Fruit fly (Drosophila melanogaster): ENCODE results near the gene ush.

Gene ush

DNA sequence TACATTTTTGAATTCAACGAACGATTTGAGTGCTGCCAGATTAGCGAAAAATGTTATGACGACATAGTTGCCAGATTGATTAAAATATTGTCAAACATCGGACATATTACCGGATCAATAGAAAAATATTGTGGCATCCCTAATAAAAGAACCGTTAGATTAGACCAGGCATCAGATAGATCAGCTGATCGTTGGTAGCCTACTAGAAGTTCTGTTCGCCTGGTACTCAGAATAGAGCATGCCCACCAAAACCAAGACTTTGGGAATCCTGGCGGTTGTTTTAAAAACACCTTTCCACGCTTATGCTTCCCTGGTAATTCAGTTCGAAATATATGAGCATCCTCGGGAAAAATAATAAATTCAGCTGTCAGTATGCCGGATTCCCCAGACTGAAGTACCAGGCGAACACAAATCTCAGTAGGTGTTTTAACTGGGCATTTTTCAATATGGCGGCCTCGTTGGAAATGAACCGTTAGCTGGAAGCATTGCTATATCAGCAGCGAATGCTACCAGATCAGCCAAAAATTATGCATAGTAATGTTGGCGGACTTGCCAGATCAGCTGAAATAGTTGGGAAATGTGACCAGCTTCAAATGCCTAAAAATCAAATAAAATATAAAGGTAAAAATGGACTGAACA is 64.7 kb downstream of the ush start (continued):
- TF ChIP-seq luna (GFP tag; optimal IDR thresholded peaks at IDR 0.05) (no peak), CG10321 (GFP tag; IDR thresholded peaks at IDR 0.05) (no peak), CTCF (GFP tag; optimal IDR thresholded peaks at IDR 0.05) (peak; percentile 57), CG16813 (GFP tag; IDR thresholded peaks at IDR 0.05; ENCODE audit: partially characterized antibody) (peak; percentile 58; the same call in 1 of the 3 replicates), CG7987 (GFP tag; optimal IDR thresholded peaks at IDR 0.05) (no peak), inv (GFP tag; IDR thresholded peaks at IDR 0.05; ENCODE audit: partially characterized antibody) (no peak; the same call in 1 of the 2 replicates), CG12236 (GFP tag; optimal IDR thresholded peaks at IDR 0.05) (no peak), ci (GFP tag; IDR thresholded peaks at IDR 0.05) (peak; percentile 58; the same call in 2 of the 3 replicates), ato (GFP tag; IDR thresholded peaks at IDR 0.05; ENCODE audit: partially characterized antibody) (peak; percentile 73; the same call in 1 of the 2 replicates), Meics (GFP tag; optimal IDR thresholded peaks at IDR 0.05) (no peak), maf-S (GFP tag; optimal IDR thresholded peaks at IDR 0.05) (no peak), fd96Cb (tag; optimal IDR thresholded peaks at IDR 0.05) (no peak), fd64A (GFP tag; optimal IDR thresholded peaks at IDR 0.05) (no peak), CG6765 (GFP tag; optimal IDR thresholded peaks at IDR 0.05) (peak; percentile 23), Pdp1 (GFP tag; optimal IDR thresholded peaks at IDR 0.05) (peak in 1 of 2 experiments; percentile 8), PHDP (tag; optimal IDR thresholded peaks at IDR 0.05) (peak; percentile 35), Oli (tag; optimal IDR thresholded peaks at IDR 0.05) (no peak), CG11696 (GFP tag; IDR thresholded peaks at IDR 0.05) (no peak), shn (GFP tag; optimal IDR thresholded peaks at IDR 0.05) (no peak), bcd (GFP tag; optimal IDR thresholded peaks at IDR 0.05) (no peak), HLH54F (GFP tag; optimal IDR thresholded peaks at IDR 0.05) (no peak), Hsf (GFP tag; optimal IDR thresholded peaks at IDR 0.05) (no peak), ken (GFP tag; IDR thresholded peaks at IDR 0.05) (no peak), ftz-f1 (GFP tag; optimal IDR thresholded peaks at IDR 0.05) (peak; percentile 57), emc (GFP tag; optimal IDR thresholded peaks at IDR 0.05) (no peak), zen (tag; optimal IDR thresholded peaks at IDR 0.05) (no peak), onecut (GFP tag; IDR thresholded peaks at IDR 0.05) (0 out of 2 replicates have a peak, but pooled peaks have one; percentile 20), gce (GFP tag; IDR thresholded peaks at IDR 0.05) (peak; percentile 58; the same call in 1 of the 3 replicates), Fer2 (tag; optimal IDR thresholded peaks at IDR 0.05) (no peak), wek (GFP tag; optimal IDR thresholded peaks at IDR 0.05) (peak; percentile 68), CG2199 (GFP tag; IDR thresholded peaks at IDR 0.05) (no peak; the same call in 2 of the 3 replicates), Optix (GFP tag; IDR thresholded peaks at IDR 0.05) (no peak), CG14860 (GFP tag; IDR thresholded peaks at IDR 0.05; ENCODE audit: partially characterized antibody) (peak; percentile 62; the same call in 2 of the 3 replicates)

DNA sequence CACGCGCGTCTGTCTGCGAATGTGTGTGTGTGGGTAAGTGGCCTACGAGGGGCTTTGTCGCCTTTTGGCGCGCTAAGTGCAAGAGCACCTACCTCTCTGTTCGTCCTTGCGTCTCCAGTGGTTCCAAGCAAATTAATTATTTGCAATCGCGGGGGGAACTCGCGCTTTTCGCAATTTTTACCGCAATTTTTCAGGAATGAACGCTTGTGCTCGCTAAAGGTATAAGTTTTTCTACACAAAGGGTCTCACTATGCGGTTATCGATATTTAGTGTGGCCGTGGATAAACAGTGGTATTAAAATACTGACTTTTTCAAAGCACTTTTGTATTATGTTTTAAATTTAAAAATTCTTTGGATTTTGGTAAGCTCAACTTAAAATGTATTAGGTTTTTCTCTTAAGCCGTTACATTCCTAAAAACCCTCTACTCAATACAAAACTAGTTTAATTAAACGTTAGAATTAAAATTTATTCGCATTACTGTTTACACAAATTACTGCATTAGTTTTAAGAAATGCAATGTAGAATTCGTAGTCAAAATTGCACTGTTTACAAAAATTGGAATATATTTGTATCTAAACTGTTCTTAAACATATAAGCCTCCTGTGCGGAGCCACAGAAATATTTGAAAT is 66.4 kb downstream of the ush start, which contains the start of gene lwr:
Gene lwr (minus strand): TSS at position 243 of the 630 bp plus-strand sequence.
- no peak for TF ChIP-seq Usf (GFP tag; optimal IDR thresholded peaks at IDR 0.05)
- no peak for TF ChIP-seq pan (optimal IDR thresholded peaks at IDR 0.05)
- TF ChIP-seq pan (GFP tag; optimal IDR thresholded peaks at IDR 0.05 in 1 of 2, IDR thresholded peaks at IDR 0.05 in 1 of 2): no peak
- no peak for TF ChIP-seq CG1792 (GFP tag; optimal IDR thresholded peaks at IDR 0.05)
- no peak for TF ChIP-seq ewg (GFP tag; optimal IDR thresholded peaks at IDR 0.05)
- no peak for TF ChIP-seq lilli (GFP tag; optimal IDR thresholded peaks at IDR 0.05)
- no peak for TF ChIP-seq CG8765 (GFP tag; IDR thresholded peaks at IDR 0.05)
- no peak for TF ChIP-seq Xbp1 (GFP tag; optimal IDR thresholded peaks at IDR 0.05)
- TF ChIP-seq CG15601 (tag; optimal IDR thresholded peaks at IDR 0.05): peak; percentile 23
- no peak for TF ChIP-seq Nf-YA (GFP tag; IDR thresholded peaks at IDR 0.05)
- no peak for TF ChIP-seq sd (tag; optimal IDR thresholded peaks at IDR 0.05)
- no peak for TF ChIP-seq CG12219 (GFP tag; optimal IDR thresholded peaks at IDR 0.05)
- no peak for TF ChIP-seq dan (GFP tag; IDR thresholded peaks at IDR 0.05)
- no peak for TF ChIP-seq CG4424 (GFP tag; optimal IDR thresholded peaks at IDR 0.05)
- no peak for TF ChIP-seq HHEX (GFP tag; optimal IDR thresholded peaks at IDR 0.05)
- TF ChIP-seq ERR (GFP tag; optimal IDR thresholded peaks at IDR 0.05): no peak
- no peak for TF ChIP-seq CG10462 (GFP tag; optimal IDR thresholded peaks at IDR 0.05)
- TF ChIP-seq Trl (optimal IDR thresholded peaks at IDR 0.05): no peak
- no peak for TF ChIP-seq Trl (GFP tag; optimal IDR thresholded peaks at IDR 0.05)

Data from whole organism, embryonic.